Fruit fly (Drosophila melanogaster) S2 (cell line): ENCODE results near the gene mld.

ENCODE experiments used
- CG8478 ChIP-seq: fragments of >200 bp; optimal IDR thresholded peaks from 2 replicates; lab custom pipeline; 2018
- CTCF ChIP-seq, 2 experiments: fragments of >200 bp; optimal IDR thresholded peaks; 2 replicates each; lab custom pipeline; 2018

The mld gene

dm6 chr3R:24585042-24585698, at the start of gene mld, which contains the start of gene CG13625:
mld (plus strand) TSS chr3R:24585653.
CG13625 (minus strand) TSS chr3R:24585160.
- peak in 1 of 2 experiments; percentile 50 for TF ChIP-seq CTCF (optimal IDR thresholded peaks at IDR 0.05; lab: Kevin White, UChicago)
- TF ChIP-seq CG8478 (lab: Kevin White, UChicago): no peak

DNA sequence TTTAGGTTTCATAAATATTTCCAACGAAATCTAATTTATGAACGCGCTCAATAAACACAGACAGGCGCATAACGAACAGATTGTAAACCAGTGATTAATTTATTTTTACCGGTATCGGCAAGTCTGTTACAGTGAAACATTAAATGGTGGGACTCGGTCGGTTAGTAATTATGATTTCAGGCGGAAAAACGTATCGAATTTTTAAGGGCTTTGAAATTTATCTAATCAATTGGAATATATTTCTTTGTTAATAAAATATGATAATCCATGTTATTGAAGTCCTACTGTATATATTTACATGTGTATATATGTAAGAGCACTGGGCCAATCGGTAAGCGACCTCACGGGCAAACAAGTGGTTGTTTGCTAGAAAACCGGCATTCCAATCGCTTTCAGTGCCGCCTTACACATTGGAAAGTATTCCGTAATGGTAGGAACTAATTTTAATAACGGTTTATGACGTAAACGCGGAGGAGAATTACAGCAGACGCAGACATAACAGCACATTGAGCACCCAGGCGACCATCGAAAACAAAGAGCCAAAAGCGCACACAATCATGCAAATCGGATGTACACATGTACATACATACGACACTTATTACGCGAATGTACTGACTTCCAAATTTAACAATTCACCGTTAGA, 42.3 kb upstream of the mld start:
- TF ChIP-seq CG8478 (lab: Kevin White, UChicago) (no peak), CTCF (optimal IDR thresholded peaks at IDR 0.05; lab: Kevin White, UChicago) (no peak)

- TF ChIP-seq CTCF (optimal IDR thresholded peaks at IDR 0.05; lab: Kevin White, UChicago) (no peak), CG8478 (lab: Kevin White, UChicago) (no peak)
Observed at dm6 chr3R:24543676-24544277, 41.7 kb upstream of the mld start, which contains the start of gene Cftr. Cftr (minus strand) TSS chr3R:24543914.

DNA sequence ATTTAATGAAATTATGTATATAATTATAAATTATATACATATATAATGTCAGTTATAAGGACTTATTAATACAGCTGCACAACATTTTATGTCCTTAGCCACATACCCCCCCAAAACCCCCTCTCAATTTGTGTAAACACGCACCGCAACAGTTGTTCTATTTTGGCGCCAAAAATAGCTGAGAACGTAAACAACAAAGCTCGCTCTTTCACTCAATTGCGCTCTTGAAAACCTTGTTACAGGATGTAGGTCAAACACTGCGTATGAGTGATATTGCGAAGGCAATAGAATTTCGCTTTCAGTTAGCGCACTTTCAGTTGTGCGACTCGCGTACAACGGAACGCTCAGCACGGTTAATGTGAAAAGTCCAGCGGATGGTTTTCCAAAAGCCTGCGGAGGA, 41.1 kb upstream of the mld start, which contains the start of gene Esyt2:
Gene Esyt2, plus strand, starts transcription at position 332 of the 400 bp plus-strand sequence.
- TF ChIP-seq CTCF (optimal IDR thresholded peaks at IDR 0.05; lab: Kevin White, UChicago) (no peak), CG8478 (lab: Kevin White, UChicago) (no peak)

- no peak for TF ChIP-seq CTCF (optimal IDR thresholded peaks at IDR 0.05; lab: Kevin White, UChicago)
Observed at dm6 chr3R:24548216-24548615, 37.2 kb upstream of the mld start.

DNA sequence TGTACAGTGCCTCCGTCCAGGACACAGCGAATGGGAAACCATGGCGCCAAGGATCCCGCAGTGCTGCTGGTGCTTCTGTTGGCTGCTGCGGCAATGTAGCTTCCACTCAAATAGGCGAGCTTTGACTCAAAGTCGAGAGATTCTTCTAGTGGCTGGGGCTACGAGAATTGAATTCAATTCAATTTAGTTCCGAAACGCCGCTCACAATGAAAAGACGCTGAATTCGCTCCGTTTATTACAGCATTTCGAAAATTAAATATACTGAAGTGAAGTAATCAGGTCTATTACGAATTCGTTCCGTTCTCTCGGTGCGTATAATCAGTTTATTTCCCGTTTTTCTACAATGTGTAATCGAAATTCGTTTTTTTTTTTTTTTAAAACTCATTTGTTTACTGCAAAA, 36.6 kb upstream of the mld start:
- no peak for TF ChIP-seq CG8478 (lab: Kevin White, UChicago)

DNA sequence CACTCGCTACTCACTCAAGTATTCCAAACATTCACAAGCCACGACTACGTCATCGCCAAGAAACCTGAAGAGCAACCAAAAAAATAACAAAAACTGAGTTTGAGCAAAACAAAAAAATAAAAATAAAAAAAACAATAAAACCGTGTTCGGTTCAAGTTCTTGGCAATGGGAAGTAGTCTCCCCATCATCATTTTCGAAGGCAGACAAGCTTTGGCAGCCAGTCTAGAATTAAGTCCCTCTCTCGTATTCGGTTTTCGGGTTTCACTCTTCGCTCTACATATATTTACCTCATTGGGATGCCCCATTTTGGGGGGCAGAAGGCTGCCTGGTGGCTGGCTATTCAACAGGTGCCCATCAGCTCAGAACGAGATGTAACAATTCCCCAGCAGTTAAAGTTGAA, 35.6 kb upstream of the mld start:
- no peak for TF ChIP-seq CG8478 (lab: Kevin White, UChicago)
- TF ChIP-seq CTCF (optimal IDR thresholded peaks at IDR 0.05; lab: Kevin White, UChicago): no peak

dm6 chr3R:24550802-24551391, 34.6 kb upstream of the mld start:
- TF ChIP-seq CG8478 (lab: Kevin White, UChicago) (no peak), CTCF (optimal IDR thresholded peaks at IDR 0.05; lab: Kevin White, UChicago) (no peak)

DNA sequence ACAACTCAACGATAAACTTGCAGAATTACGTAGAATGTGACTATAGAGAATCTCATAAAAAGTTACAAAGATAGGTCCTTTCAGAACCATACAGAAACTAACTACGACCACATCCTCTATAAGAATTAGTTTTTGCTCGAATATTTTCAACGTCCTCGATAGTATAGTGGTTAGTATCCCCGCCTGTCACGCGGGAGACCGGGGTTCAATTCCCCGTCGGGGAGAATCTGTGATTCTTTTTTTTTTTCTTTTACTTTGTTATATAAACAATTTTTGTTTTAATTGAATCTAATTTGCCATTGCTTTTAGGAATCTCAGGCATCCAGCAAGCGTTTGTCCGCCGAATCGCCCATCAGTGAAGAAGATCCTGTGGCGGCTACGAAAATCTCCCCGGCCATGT, 30.3 kb upstream of the mld start:
- TF ChIP-seq CTCF (optimal IDR thresholded peaks at IDR 0.05; lab: Kevin White, UChicago) (no peak), CG8478 (lab: Kevin White, UChicago) (no peak)

DNA sequence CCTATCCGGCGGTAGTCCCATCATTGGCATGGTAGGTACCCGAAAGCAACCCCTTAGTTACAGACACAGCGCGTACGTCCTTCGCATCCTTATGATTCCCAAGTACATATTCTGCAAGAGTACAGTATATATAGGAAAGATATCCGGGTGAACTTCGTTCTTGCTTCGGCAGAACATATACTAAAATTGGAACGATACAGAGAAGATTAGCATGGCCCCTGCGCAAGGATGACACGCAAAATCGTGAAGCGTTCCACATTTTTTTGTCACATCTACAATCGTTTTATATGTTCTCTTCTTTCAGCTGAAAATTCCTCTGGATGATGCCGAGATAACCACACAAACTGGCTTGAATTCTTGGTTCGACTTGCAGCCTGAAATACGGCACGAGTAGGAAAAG, 29.5 kb upstream of the mld start:
- TF ChIP-seq CG8478 (lab: Kevin White, UChicago) (no peak), CTCF (optimal IDR thresholded peaks at IDR 0.05; lab: Kevin White, UChicago) (no peak)

dm6 chr3R:24556554-24556953, 28.9 kb upstream of the mld start:
- TF ChIP-seq CG8478 (lab: Kevin White, UChicago) (no peak), CTCF (optimal IDR thresholded peaks at IDR 0.05; lab: Kevin White, UChicago) (no peak)

DNA sequence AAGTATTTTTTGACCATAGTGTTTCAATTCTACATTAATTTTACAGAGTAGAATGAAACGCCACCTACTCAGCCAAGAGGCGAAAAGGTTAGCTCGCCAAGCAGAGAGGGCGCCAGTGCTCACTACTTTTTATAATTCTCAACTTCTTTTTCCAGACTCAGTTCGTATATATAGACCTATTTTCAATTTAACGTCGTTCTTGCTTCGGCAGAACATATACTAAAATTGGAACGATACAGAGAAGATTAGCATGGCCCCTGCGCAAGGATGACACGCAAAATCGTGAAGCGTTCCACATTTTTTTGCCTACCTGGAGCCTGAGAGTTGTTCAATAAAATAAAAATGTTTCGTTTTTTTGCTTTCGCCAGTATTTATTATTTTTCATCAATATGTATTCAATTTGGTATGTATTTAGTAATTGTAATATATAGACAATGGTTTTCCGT, 28.4 kb upstream of the mld start:
- TF ChIP-seq CTCF (optimal IDR thresholded peaks at IDR 0.05; lab: Kevin White, UChicago): peak; percentile 90 to 98
- TF ChIP-seq CG8478 (lab: Kevin White, UChicago): no peak

dm6 chr3R:24562323-24563025, 23.0 kb upstream of the mld start:
- TF ChIP-seq CG8478 (lab: Kevin White, UChicago) (no peak), CTCF (optimal IDR thresholded peaks at IDR 0.05; lab: Kevin White, UChicago) (no peak)

DNA sequence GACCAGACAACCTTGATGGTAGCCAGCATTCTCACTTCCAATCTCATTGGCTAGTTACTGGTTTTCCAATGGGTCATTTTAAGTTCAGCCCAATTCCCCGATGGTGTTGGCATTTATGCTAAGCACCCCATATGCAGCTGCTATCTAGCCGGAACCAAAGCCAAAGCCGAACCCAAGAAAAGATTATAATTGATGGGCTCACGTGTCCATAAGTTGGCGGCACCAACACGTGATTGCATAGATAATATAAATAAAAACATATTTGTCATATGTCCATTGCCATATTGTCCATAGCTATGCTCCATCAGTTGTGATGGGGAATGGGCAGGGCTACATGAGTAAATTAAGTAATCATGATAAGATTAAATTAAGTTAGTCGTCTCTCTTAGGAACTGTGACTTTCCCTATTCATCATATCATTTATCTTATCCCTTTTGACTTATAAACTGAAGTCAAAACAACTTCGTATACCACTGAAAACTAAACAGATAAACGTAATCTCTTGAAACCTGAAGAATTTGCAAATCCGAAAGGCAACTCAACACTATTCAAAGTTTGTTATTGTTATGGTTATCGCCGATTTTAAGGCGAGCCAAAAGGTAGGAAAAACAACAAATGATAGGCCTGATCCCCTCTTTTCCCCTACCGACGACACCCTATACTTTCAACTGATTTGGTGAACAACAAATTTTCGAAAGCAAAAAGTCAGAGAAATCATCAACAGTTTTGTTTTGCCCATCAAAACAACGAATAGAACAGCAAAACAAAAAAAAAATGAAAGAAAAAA, 22.2 kb upstream of the mld start:
- no peak for TF ChIP-seq CG8478 (lab: Kevin White, UChicago)
- TF ChIP-seq CTCF (optimal IDR thresholded peaks at IDR 0.05; lab: Kevin White, UChicago): no peak
